Fruit fly (Drosophila melanogaster) whole organism, wandering third instar larva: ENCODE data around the gene CG34269.
A peak's percentile ranks its signal among the peaks of the same experiment; 100 is the strongest.

Experiments used
- Abd-B ChIP-seq: fragments of >200 bp; optimal IDR thresholded peaks from 2 replicates; lab custom pipeline; 2017; ENCODE audit warnings: missing biosample characterization, missing genetic modification characterization
- CG32264 ChIP-seq: fragments of 200-800 bp; sonication (Bioruptor generic); optimal IDR thresholded peaks from 2 replicates; lab custom pipeline; 2016; ENCODE audit warnings: missing biosample characterization, missing genetic modification characterization
- CG9705 ChIP-seq: fragments of 200-800 bp; sonication (Bioruptor generic); optimal IDR thresholded peaks from 2 replicates; lab custom pipeline; 2018; ENCODE audit warnings: missing biosample characterization, mild to moderate bottlenecking, missing genetic modification characterization
- CrebA ChIP-seq: fragments of 200-800 bp; sonication (Bioruptor generic); optimal IDR thresholded peaks from 2 replicates; lab custom pipeline; 2016; ENCODE audit warnings: missing biosample characterization, mild to moderate bottlenecking, missing genetic modification characterization, borderline replicate concordance
- Dfd ChIP-seq: fragments of >200 bp; optimal IDR thresholded peaks from 2 replicates; lab custom pipeline; 2017; ENCODE audit warnings: missing biosample characterization, missing genetic modification characterization
- Dif ChIP-seq: fragments of 200-275, 200-300 bp; sonication (Bioruptor generic); optimal IDR thresholded peaks from 2 replicates; lab custom pipeline; 2018; ENCODE audit warnings: missing biosample characterization, missing genetic modification characterization; ENCODE audit not compliant: partially characterized antibody
- GATAd ChIP-seq: sonication (Bioruptor generic); optimal IDR thresholded peaks from 2 replicates; lab custom pipeline; 2016; ENCODE audit warnings: missing biosample characterization, missing genetic modification characterization
- HLH106 ChIP-seq: fragments of 200-800 bp; optimal IDR thresholded peaks from 3 replicates; lab custom pipeline; 2019; ENCODE audit warnings: missing biosample characterization, mild to moderate bottlenecking, missing genetic modification characterization, moderate library complexity
- Hnf4 ChIP-seq: fragments of 200-800 bp; sonication (Bioruptor generic); optimal IDR thresholded peaks from 2 replicates; lab custom pipeline; 2016; ENCODE audit warnings: missing biosample characterization, mild to moderate bottlenecking, missing genetic modification characterization
- Hr78 ChIP-seq: fragments of >200 bp; optimal IDR thresholded peaks from 2 replicates; lab custom pipeline; 2017; ENCODE audit warnings: missing biosample characterization, missing genetic modification characterization
- Hr83 ChIP-seq: fragments of 200-300 bp; sonication (Bioruptor generic); optimal IDR thresholded peaks from 2 replicates; lab custom pipeline; 2016; ENCODE audit warnings: missing biosample characterization, mild to moderate bottlenecking, missing genetic modification characterization, moderate library complexity; ENCODE audit not compliant: poor library complexity, severe bottlenecking
- Jra ChIP-seq: sonication (Bioruptor generic); optimal IDR thresholded peaks from 2 replicates; lab custom pipeline; 2016; ENCODE audit warnings: missing biosample characterization, missing genetic modification characterization
- Mio ChIP-seq: sonication (Bioruptor generic); optimal IDR thresholded peaks from 2 replicates; lab custom pipeline; 2016; ENCODE audit warnings: missing biosample characterization, missing genetic modification characterization
- Myc ChIP-seq: fragments of >200 bp; optimal IDR thresholded peaks from 2 replicates; lab custom pipeline; 2017
- N ChIP-seq: fragments of >200 bp; optimal IDR thresholded peaks from 2 replicates; lab custom pipeline; 2018; ENCODE audit warnings: missing biosample characterization, missing external identifiers, missing genetic modification characterization
- OdsH ChIP-seq: fragments of 200-800 bp; sonication (Bioruptor generic); optimal IDR thresholded peaks from 2 replicates; lab custom pipeline; 2016; ENCODE audit warnings: missing biosample characterization, mild to moderate bottlenecking, missing genetic modification characterization
- Rel ChIP-seq, 2 experiments: fragments of 200-800 bp; sonication (Bioruptor generic) in 1 of 2; optimal IDR thresholded peaks; 2 replicates in 1 of 2; 3 replicates in 1 of 2; lab custom pipeline; 2016 to 2019; ENCODE audit warnings: mild to moderate bottlenecking in 2 of 2, missing biosample characterization in 2 of 2, missing genetic modification characterization in 2 of 2, moderate library complexity in 1 of 2
- Sp1 ChIP-seq: fragments of 200-800 bp; sonication (Bioruptor generic); optimal IDR thresholded peaks from 3 replicates; lab custom pipeline; 2019; ENCODE audit warnings: missing biosample characterization, mild to moderate bottlenecking, missing genetic modification characterization, moderate library complexity
- Vsx2 ChIP-seq: fragments of 200-300, 225-300 bp; sonication (Bioruptor generic); optimal IDR thresholded peaks from 2 replicates; lab custom pipeline; 2018; ENCODE audit warnings: missing biosample characterization, missing genetic modification characterization; ENCODE audit not compliant: partially characterized antibody
- br ChIP-seq: fragments of 200-800 bp; sonication (Bioruptor generic); optimal IDR thresholded peaks from 2 replicates; lab custom pipeline; 2016; ENCODE audit warnings: missing biosample characterization, missing genetic modification characterization
- brk ChIP-seq: fragments of 200-800 bp; sonication (Bioruptor generic); optimal IDR thresholded peaks from 2 replicates; lab custom pipeline; 2016; ENCODE audit warnings: missing biosample characterization, mild to moderate bottlenecking, missing genetic modification characterization
- dl ChIP-seq, 2 experiments: fragments of 175-275, 200-275 bp in 1 of 2; fragments of 200-275 bp in 1 of 2; sonication (Bioruptor generic); optimal IDR thresholded peaks; lab custom pipeline; 2018; ENCODE audit warnings: mild to moderate bottlenecking in 2 of 2, missing biosample characterization in 2 of 2, missing genetic modification characterization in 2 of 2, moderate library complexity in 2 of 2; ENCODE audit not compliant: partially characterized antibody in 2 of 2, insufficient read depth in 1 of 2
- dmrt93B ChIP-seq: fragments of 200-800 bp; sonication (Bioruptor generic); optimal IDR thresholded peaks from 2 replicates; lab custom pipeline; 2018; ENCODE audit warnings: missing biosample characterization, mild to moderate bottlenecking, missing genetic modification characterization
- dsf ChIP-seq: sonication (Bioruptor generic); optimal IDR thresholded peaks from 2 replicates; lab custom pipeline; 2016; ENCODE audit warnings: missing biosample characterization, missing genetic modification characterization, borderline replicate concordance
- ey ChIP-seq: fragments of 200-800 bp; sonication (Bioruptor generic); optimal IDR thresholded peaks from 2 replicates; lab custom pipeline; 2016; ENCODE audit warnings: missing biosample characterization, missing genetic modification characterization
- foxo ChIP-seq, 2 experiments: fragments of 200-800 bp; sonication (Bioruptor generic); optimal IDR thresholded peaks; 2 replicates in 1 of 2; 3 replicates in 1 of 2; lab custom pipeline; 2016 to 2017; ENCODE audit warnings: missing biosample characterization in 2 of 2, missing genetic modification characterization in 2 of 2
- fru ChIP-seq: fragments of 200-800 bp; sonication (Bioruptor generic); optimal IDR thresholded peaks from 3 replicates; lab custom pipeline; 2016; ENCODE audit warnings: missing biosample characterization, mild to moderate bottlenecking, missing genetic modification characterization
- h ChIP-seq: fragments of 200-800 bp; sonication (Bioruptor generic); optimal IDR thresholded peaks from 3 replicates; lab custom pipeline; 2016; ENCODE audit warnings: missing biosample characterization, mild to moderate bottlenecking, missing genetic modification characterization
- jim ChIP-seq: fragments of 175-275, 200-325 bp; sonication (Bioruptor generic); optimal IDR thresholded peaks from 2 replicates; lab custom pipeline; 2016; ENCODE audit warnings: missing biosample characterization, mild to moderate bottlenecking, missing genetic modification characterization
- lola ChIP-seq: fragments of >200 bp; optimal IDR thresholded peaks from 2 replicates; lab custom pipeline; 2017; ENCODE audit warnings: missing biosample characterization, missing genetic modification characterization
- pan ChIP-seq: fragments of >200 bp; optimal IDR thresholded peaks from 2 replicates; lab custom pipeline; 2017
- psq ChIP-seq: fragments of 200-800 bp; sonication (Bioruptor generic); optimal IDR thresholded peaks from 3 replicates; lab custom pipeline; 2017; ENCODE audit warnings: missing biosample characterization, mild to moderate bottlenecking, missing genetic modification characterization, moderate library complexity
- rgr ChIP-seq: fragments of 200-800 bp; sonication (Bioruptor generic); optimal IDR thresholded peaks from 3 replicates; lab custom pipeline; 2016; ENCODE audit warnings: missing biosample characterization, mild to moderate bottlenecking, missing genetic modification characterization
- sage ChIP-seq: fragments of 200-800 bp; sonication (Bioruptor generic); optimal IDR thresholded peaks from 2 replicates; lab custom pipeline; 2016; ENCODE audit warnings: missing biosample characterization, mild to moderate bottlenecking, missing genetic modification characterization
- sv ChIP-seq: fragments of 200-800 bp; sonication (Bioruptor generic); optimal IDR thresholded peaks from 3 replicates; lab custom pipeline; 2016; ENCODE audit warnings: missing biosample characterization, missing genetic modification characterization
- tai ChIP-seq: sonication (Bioruptor generic); optimal IDR thresholded peaks from 2 replicates; lab custom pipeline; 2016; ENCODE audit warnings: missing biosample characterization, missing genetic modification characterization
- usp ChIP-seq: fragments of >200 bp; optimal IDR thresholded peaks from 2 replicates; lab custom pipeline; 2017; ENCODE audit warnings: missing biosample characterization, missing genetic modification characterization
- woc ChIP-seq: sonication (Bioruptor generic); optimal IDR thresholded peaks from 2 replicates; lab custom pipeline; 2016; ENCODE audit warnings: missing biosample characterization, mild to moderate bottlenecking, missing genetic modification characterization

Gene CG34269

dm6 chr3L:550828-551094 is 22.6 kb downstream of the CG34269 start:
- TF ChIP-seq Hr83 (GFP tag; lab: Kevin White, UChicago) (no peak), Hr78 (GFP tag; lab: Kevin White, UChicago) (no peak), tai (GFP tag; lab: Kevin White, UChicago) (no peak), CG32264 (no peak), pan (no peak), dmrt93B (GFP tag; lab: Kevin White, UChicago) (no peak), dsf (GFP tag; lab: Kevin White, UChicago) (no peak), dl (GFP tag; optimal IDR thresholded peaks at IDR 0.05; lab: Kevin White, UChicago; ENCODE audit: insufficient read depth in 1 of 2, partially characterized antibody in 2 of 2) (no peak), CG9705 (GFP tag; lab: Kevin White, UChicago) (no peak), Mio (no peak)

dm6 chr3L:551844-552243 is 23.7 kb downstream of the CG34269 start:
- TF ChIP-seq GATAd (GFP tag; lab: Kevin White, UChicago), result no peak
- no peak for TF ChIP-seq Mio
- no peak for TF ChIP-seq Abd-B (GFP tag; lab: Kevin White, UChicago)
- TF ChIP-seq foxo (GFP tag; optimal IDR thresholded peaks at IDR 0.05; lab: Kevin White, UChicago), result no peak
- TF ChIP-seq br (GFP tag; lab: Kevin White, UChicago), result no peak
- no peak for TF ChIP-seq dmrt93B (GFP tag; lab: Kevin White, UChicago)
- TF ChIP-seq rgr, result no peak
- TF ChIP-seq Jra, result no peak
- TF ChIP-seq lola (GFP tag; lab: Kevin White, UChicago), result no peak
- TF ChIP-seq CG32264, result no peak
- TF ChIP-seq pan, result no peak
- no peak for TF ChIP-seq h (GFP tag; lab: Kevin White, UChicago)
- no peak for TF ChIP-seq Hr83 (GFP tag; lab: Kevin White, UChicago)
- no peak for TF ChIP-seq CG9705 (GFP tag; lab: Kevin White, UChicago)
- no peak for TF ChIP-seq usp (GFP tag; lab: Kevin White, UChicago)
- no peak for TF ChIP-seq Vsx2 (GFP tag; lab: Kevin White, UChicago)
- TF ChIP-seq Dfd, result no peak
- TF ChIP-seq sage (GFP tag; lab: Kevin White, UChicago), result no peak
- no peak for TF ChIP-seq Hnf4 (GFP tag; lab: Kevin White, UChicago)

- TF ChIP-seq Hr83 (GFP tag; lab: Kevin White, UChicago), result no peak
- no peak for TF ChIP-seq tai (GFP tag; lab: Kevin White, UChicago)
- TF ChIP-seq Rel (GFP tag; optimal IDR thresholded peaks at IDR 0.05; lab: Kevin White, UChicago), result no peak
- peak; percentile 32 for TF ChIP-seq Rel (tag; optimal IDR thresholded peaks at IDR 0.05; lab: Kevin White, UChicago)
- no peak for TF ChIP-seq Myc (lab: Kevin White, UChicago)
- peak; percentile 75 for TF ChIP-seq woc (GFP tag; lab: Kevin White, UChicago)
- TF ChIP-seq, all 38 proteins: peak for 2
Measured at dm6 chr3L:552446-552845, 24.3 kb downstream of the CG34269 start.

- TF ChIP-seq Abd-B (GFP tag; lab: Kevin White, UChicago), result no peak
- peak; percentile 93 for TF ChIP-seq Hnf4 (GFP tag; lab: Kevin White, UChicago)
- no peak for TF ChIP-seq dl (GFP tag; optimal IDR thresholded peaks at IDR 0.05; lab: Kevin White, UChicago; ENCODE audit: insufficient read depth in 1 of 2, partially characterized antibody in 2 of 2)
- TF ChIP-seq h (GFP tag; lab: Kevin White, UChicago), result peak; percentile 95
- peak; percentile 83 for TF ChIP-seq sage (GFP tag; lab: Kevin White, UChicago)
- peak; percentile 85 for TF ChIP-seq Jra
- peak; percentile 92 for TF ChIP-seq fru (GFP tag; lab: Kevin White, UChicago)
- TF ChIP-seq Sp1, result peak; percentile 91
- TF ChIP-seq tai (GFP tag; lab: Kevin White, UChicago), result peak; percentile 87
- no peak for TF ChIP-seq usp (GFP tag; lab: Kevin White, UChicago)
- peak; percentile 53 for TF ChIP-seq Mio
- TF ChIP-seq Dfd, result no peak
- peak; percentile 51 for TF ChIP-seq jim (GFP tag; lab: Kevin White, UChicago)
- peak; percentile 80 for TF ChIP-seq dmrt93B (GFP tag; lab: Kevin White, UChicago)
- TF ChIP-seq OdsH, result peak; percentile 89
- TF ChIP-seq CG32264, result peak; percentile 85
- TF ChIP-seq lola (GFP tag; lab: Kevin White, UChicago), result no peak
- peak; percentile 94 for TF ChIP-seq br (GFP tag; lab: Kevin White, UChicago)
- peak; percentile 90 for TF ChIP-seq HLH106 (tag; lab: Kevin White, UChicago)
- TF ChIP-seq Hr83 (GFP tag; lab: Kevin White, UChicago), result peak; percentile 66
- TF ChIP-seq foxo (GFP tag; optimal IDR thresholded peaks at IDR 0.05; lab: Kevin White, UChicago), result peak; percentile 77 to 93
- no peak for TF ChIP-seq Vsx2 (GFP tag; lab: Kevin White, UChicago)
- TF ChIP-seq GATAd (GFP tag; lab: Kevin White, UChicago), result peak; percentile 50
- TF ChIP-seq woc (GFP tag; lab: Kevin White, UChicago), result peak; percentile 85
- TF ChIP-seq CG9705 (GFP tag; lab: Kevin White, UChicago), result peak; percentile 66
- TF ChIP-seq brk (GFP tag; lab: Kevin White, UChicago), result peak; percentile 66
- no peak for TF ChIP-seq Myc (lab: Kevin White, UChicago)
- peak; percentile 93 for TF ChIP-seq ey (GFP tag; lab: Kevin White, UChicago)
- TF ChIP-seq rgr, result peak; percentile 94
- no peak for TF ChIP-seq N (GFP tag; lab: Kevin White, UChicago)
- no peak for TF ChIP-seq pan
- no peak for TF ChIP-seq Dif (GFP tag; lab: Kevin White, UChicago)
- peak; percentile 44 for TF ChIP-seq Rel (GFP tag; optimal IDR thresholded peaks at IDR 0.05; lab: Kevin White, UChicago)
- TF ChIP-seq Rel (tag; optimal IDR thresholded peaks at IDR 0.05; lab: Kevin White, UChicago), result peak; percentile 71
- TF ChIP-seq psq (GFP tag; lab: Kevin White, UChicago), result peak; percentile 84
- TF ChIP-seq CrebA (GFP tag; lab: Kevin White, UChicago), result peak; percentile 71
- no peak for TF ChIP-seq Hr78 (GFP tag; lab: Kevin White, UChicago)
- TF ChIP-seq dsf (GFP tag; lab: Kevin White, UChicago), result no peak
- peak; percentile 49 for TF ChIP-seq sv (GFP tag; lab: Kevin White, UChicago)
Measured at dm6 chr3L:552950-553349, 24.8 kb downstream of the CG34269 start.
